Fruit fly (Drosophila melanogaster): ENCODE results near the gene ATPsynE.
A peak's percentile ranks its signal among the peaks of the same experiment; 100 is the strongest.

The ATPsynE gene

DNA sequence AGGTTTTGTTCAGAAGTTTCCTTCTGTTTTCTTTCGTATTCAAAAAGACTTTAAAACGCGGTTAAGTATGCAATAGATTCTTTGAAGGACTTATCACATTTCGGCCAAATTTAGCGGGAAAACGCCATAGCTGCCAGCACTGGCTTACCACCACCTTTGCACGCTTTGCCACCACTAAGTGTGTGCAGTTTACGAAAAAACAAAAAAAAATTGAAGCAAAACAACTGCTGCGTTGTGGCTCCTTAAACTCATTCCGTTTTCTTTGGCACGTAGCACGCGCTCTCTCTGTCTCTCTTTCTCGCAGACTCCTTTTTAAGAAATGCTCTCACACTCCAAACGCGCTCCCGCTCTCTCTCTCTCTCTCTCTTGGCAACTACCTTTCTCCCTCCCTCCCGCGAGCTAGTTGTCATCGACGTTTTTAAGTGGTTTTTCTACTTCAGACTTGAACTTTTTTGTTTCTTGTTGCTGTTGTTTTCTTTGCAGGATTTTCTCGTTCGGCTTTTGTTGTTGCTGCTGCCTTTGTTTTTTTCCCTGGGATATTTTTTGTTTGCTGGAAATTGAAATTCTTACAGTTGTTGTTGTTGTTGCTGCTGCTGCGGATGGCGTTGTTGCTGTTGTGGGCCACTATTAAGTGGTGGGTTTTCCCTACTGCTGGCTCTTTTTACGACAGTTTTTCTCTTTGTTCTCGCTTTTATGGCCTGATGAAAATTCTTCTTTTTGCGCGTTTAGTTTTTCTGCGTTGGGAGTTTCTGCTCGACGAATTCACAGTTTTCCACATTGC is 48.0 kb upstream of the ATPsynE start (continued):
- no peak for TF ChIP-seq Asciz (GFP tag; optimal IDR thresholded peaks at IDR 0.05)
- TF ChIP-seq Myb (GFP tag; optimal IDR thresholded peaks at IDR 0.05), result no peak
- TF ChIP-seq Ssrp (tag; optimal IDR thresholded peaks at IDR 0.05), result peak; percentile 8
- 0 out of 4 replicates have a peak, but pooled peaks have one; percentile 39 for TF ChIP-seq Dll (GFP tag; IDR thresholded peaks at IDR 0.05; ENCODE audit: partially characterized antibody)
- TF ChIP-seq CG9609 (GFP tag; optimal IDR thresholded peaks at IDR 0.05), result peak; percentile 15
- TF ChIP-seq Sry-δ (GFP tag; optimal IDR thresholded peaks at IDR 0.05), result peak; percentile 35
- TF ChIP-seq CG4404 (GFP tag; IDR thresholded peaks at IDR 0.05), result 0 out of 2 replicates have a peak, but pooled peaks have one; percentile 10
- peak; percentile 27 for TF ChIP-seq unpg (GFP tag; optimal IDR thresholded peaks at IDR 0.05)
- TF ChIP-seq Neu2 (GFP tag; optimal IDR thresholded peaks at IDR 0.05; ENCODE audit: borderline replicate concordance), result peak; percentile 66
- TF ChIP-seq Xrp1 (GFP tag; IDR thresholded peaks at IDR 0.05), result peak; percentile 38
- peak; percentile 13 for TF ChIP-seq gro (GFP tag; optimal IDR thresholded peaks at IDR 0.05)
- no peak for TF ChIP-seq amos (GFP tag; IDR thresholded peaks at IDR 0.05; ENCODE audit: partially characterized antibody)
- peak; percentile 7 for TF ChIP-seq Lpt (GFP tag; optimal IDR thresholded peaks at IDR 0.05)
- no peak for TF ChIP-seq nerfin-2 (GFP tag; IDR thresholded peaks at IDR 0.05; ENCODE audit: partially characterized antibody)
- no peak for TF ChIP-seq fd64A (GFP tag; optimal IDR thresholded peaks at IDR 0.05)
- TF ChIP-seq pros (GFP tag; optimal IDR thresholded peaks at IDR 0.05), result peak; percentile 100
- TF ChIP-seq mam (GFP tag; optimal IDR thresholded peaks at IDR 0.05), result peak; percentile 18
- no peak for TF ChIP-seq lilli (GFP tag; optimal IDR thresholded peaks at IDR 0.05)
- no peak for TF ChIP-seq Hey (tag; optimal IDR thresholded peaks at IDR 0.05)
- peak; percentile 38 for TF ChIP-seq gem (tag; optimal IDR thresholded peaks at IDR 0.05)
- peak; percentile 12 for TF ChIP-seq jumu (GFP tag; optimal IDR thresholded peaks at IDR 0.05)
- peak; percentile 8 for TF ChIP-seq HLHmδ (GFP tag; optimal IDR thresholded peaks at IDR 0.05)
- TF ChIP-seq sisA (GFP tag; IDR thresholded peaks at IDR 0.05), result peak; percentile 40; the same call in 1 of the 2 replicates
- TF ChIP-seq z (GFP tag; IDR thresholded peaks at IDR 0.05), result peak; percentile 79; the same call in 2 of the 3 replicates
- TF ChIP-seq Sry-β (GFP tag; optimal IDR thresholded peaks at IDR 0.05), result peak; percentile 96
- TF ChIP-seq CG14667 (GFP tag; IDR thresholded peaks at IDR 0.05), result no peak
- no peak for TF ChIP-seq Gsc (GFP tag; IDR thresholded peaks at IDR 0.05)
- peak; percentile 15 for TF ChIP-seq ems (GFP tag; optimal IDR thresholded peaks at IDR 0.05)
- no peak for TF ChIP-seq CG5180 (GFP tag; optimal IDR thresholded peaks at IDR 0.05)
- TF ChIP-seq Rfx (GFP tag; IDR thresholded peaks at IDR 0.05), result peak; percentile 38
- TF ChIP-seq TFAM (GFP tag; optimal IDR thresholded peaks at IDR 0.05), result no peak
- no peak for TF ChIP-seq CG14050 (GFP tag; IDR thresholded peaks at IDR 0.05)
- 0 out of 2 replicates have a peak, but pooled peaks have one; percentile 41 for TF ChIP-seq chm (GFP tag; IDR thresholded peaks at IDR 0.05)
- TF ChIP-seq Trl (optimal IDR thresholded peaks at IDR 0.05), result peak; percentile 96 to 97
- TF ChIP-seq Trl (GFP tag; optimal IDR thresholded peaks at IDR 0.05), result no peak
- peak; percentile 12 for TF ChIP-seq dmrt11E (tag; optimal IDR thresholded peaks at IDR 0.05)
- TF ChIP-seq CG4360 (GFP tag; IDR thresholded peaks at IDR 0.05), result peak; percentile 98

DNA sequence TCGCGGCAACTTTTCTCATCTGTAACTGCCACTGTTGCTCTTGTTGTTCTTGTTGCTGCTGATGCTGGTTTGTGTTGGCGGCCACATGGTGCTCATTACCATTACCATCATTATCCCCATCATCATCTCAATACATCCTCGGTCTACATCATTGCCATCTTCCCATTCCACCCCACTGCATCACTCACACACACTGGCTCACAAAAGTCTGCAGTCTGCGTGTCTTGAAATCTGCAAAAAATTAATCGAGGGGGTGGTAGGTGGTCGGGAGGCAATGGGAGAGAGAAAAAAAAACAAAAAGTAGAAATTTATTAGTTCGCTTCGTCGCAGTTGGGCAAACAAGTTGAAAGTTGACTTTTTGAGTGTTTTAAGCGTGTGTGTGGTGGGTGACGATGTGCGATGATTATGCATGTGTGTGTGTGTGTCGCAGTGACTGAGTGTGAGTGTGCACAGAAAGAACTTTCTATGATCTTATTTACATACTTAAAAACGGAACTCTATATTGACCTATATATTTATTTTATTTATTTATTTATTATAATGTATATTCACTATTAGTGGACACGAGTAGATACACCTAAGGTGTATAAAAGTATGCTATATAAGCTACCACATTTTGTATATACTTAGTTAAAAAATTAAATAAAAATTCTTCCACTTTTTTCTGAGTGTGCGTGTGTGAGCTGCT is 47.3 kb upstream of the ATPsynE start:
- no peak for TF ChIP-seq CG1647 (GFP tag; optimal IDR thresholded peaks at IDR 0.05)
- TF ChIP-seq Hand (GFP tag; optimal IDR thresholded peaks at IDR 0.05), result no peak
- peak; percentile 9 for TF ChIP-seq CG13775 (GFP tag; optimal IDR thresholded peaks at IDR 0.05)
- TF ChIP-seq row (GFP tag; IDR thresholded peaks at IDR 0.05), result peak; percentile 65
- no peak for TF ChIP-seq aop (GFP tag; IDR thresholded peaks at IDR 0.05)
- TF ChIP-seq CG42726 (GFP tag; IDR thresholded peaks at IDR 0.05; ENCODE audit: partially characterized antibody), result no peak
- TF ChIP-seq CG10979 (tag; optimal IDR thresholded peaks at IDR 0.05), result peak; percentile 52
- no peak for TF ChIP-seq CG3726 (GFP tag; IDR thresholded peaks at IDR 0.05)
- no peak for TF ChIP-seq Sry-β (GFP tag; optimal IDR thresholded peaks at IDR 0.05)
- TF ChIP-seq sug (tag; optimal IDR thresholded peaks at IDR 0.05), result peak; percentile 5
- no peak for TF ChIP-seq Kr (GFP tag; optimal IDR thresholded peaks at IDR 0.05)
- TF ChIP-seq CG30403 (GFP tag; optimal IDR thresholded peaks at IDR 0.05), result peak; percentile 22
- TF ChIP-seq CG11723 (GFP tag; optimal IDR thresholded peaks at IDR 0.05), result no peak
- TF ChIP-seq CoRest (tag; optimal IDR thresholded peaks at IDR 0.05), result peak; percentile 47
